Worm (Caenorhabditis elegans) whole organism, L3 larva: ENCODE results near the gene gst-34.

Source experiments
- ama-1 ChIP-seq: fragments of 150-350 bp; optimal IDR thresholded peaks from 2 replicates; lab custom pipeline; 2018
- ceh-82 ChIP-seq: fragments of 150-350 bp; optimal IDR thresholded peaks from 2 replicates; lab custom pipeline; 2014; ENCODE audit warnings: missing biosample characterization, missing genetic modification characterization
- ceh-9 ChIP-seq: sonication (generic microtip); optimal IDR thresholded peaks from 2 replicates; lab custom pipeline; 2018; ENCODE audit warnings: missing biosample characterization, missing genetic modification characterization
- egl-27 ChIP-seq: sonication (generic microtip); optimal IDR thresholded peaks from 4 replicates; lab custom pipeline; 2017; ENCODE audit warnings: missing biosample characterization, missing genetic modification reagents, missing genetic modification characterization
- mml-1 ChIP-seq: fragments of 150-350 bp; sonication (generic microtip); optimal IDR thresholded peaks from 3 replicates; lab custom pipeline; 2014; ENCODE audit warnings: missing biosample characterization, missing genetic modification characterization
- nhr-11 ChIP-seq: fragments of 150-350 bp; optimal IDR thresholded peaks from 2 replicates; lab custom pipeline; 2014; ENCODE audit warnings: missing biosample characterization, missing genetic modification characterization
- nhr-28 ChIP-seq: fragments of 150-350 bp; optimal IDR thresholded peaks from 2 replicates; lab custom pipeline; 2014; ENCODE audit warnings: missing biosample characterization, missing genetic modification characterization
- nhr-67 ChIP-seq: fragments of 150-350 bp; optimal IDR thresholded peaks from 2 replicates; lab custom pipeline; 2014; ENCODE audit warnings: missing biosample characterization, missing genetic modification characterization
- nhr-76 ChIP-seq: fragments of 150-350 bp; sonication (generic microtip); optimal IDR thresholded peaks from 5 replicates; lab custom pipeline; 2014; ENCODE audit warnings: missing biosample characterization, missing genetic modification characterization
- tbx-2 ChIP-seq: sonication (generic microtip); optimal IDR thresholded peaks from 2 replicates; lab custom pipeline; 2016; ENCODE audit warnings: mild to moderate bottlenecking, missing genetic modification characterization, missing compliant biosample characterization
- unc-62 ChIP-seq: fragments of 150-350 bp; sonication (generic microtip); optimal IDR thresholded peaks from 4 replicates; lab custom pipeline; 2014; ENCODE audit warnings: missing biosample characterization, missing genetic modification reagents, missing genetic modification characterization
- ztf-4 ChIP-seq: fragments of 150-350 bp; optimal IDR thresholded peaks from 2 replicates; lab custom pipeline; 2014; ENCODE audit warnings: missing biosample characterization, missing genetic modification characterization

DNA sequence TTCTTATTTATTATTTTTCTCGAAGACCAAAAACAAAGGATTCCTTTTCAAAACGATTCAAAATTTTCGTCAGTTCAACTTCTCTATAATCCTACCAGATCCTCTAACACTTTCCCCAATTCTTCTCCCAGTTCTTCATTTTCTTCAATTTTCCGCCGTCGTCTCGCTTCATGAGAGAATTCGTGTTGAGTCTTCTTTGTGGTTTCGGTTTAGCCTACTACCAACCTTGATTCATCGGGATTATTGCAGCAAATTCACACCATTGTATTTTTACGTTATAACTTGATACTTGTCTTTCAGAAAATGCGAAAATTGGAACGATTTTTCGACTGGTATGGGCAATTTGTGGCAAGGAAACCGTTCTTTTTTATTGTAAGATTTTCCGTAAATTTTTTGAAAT, 25.2 kb downstream of the gst-34 start, which contains the start of gene ptr-20:
- TF ChIP-seq nhr-11 (tag; lab: Kevin White, UChicago) (no peak), nhr-28 (tag; lab: Kevin White, UChicago) (no peak), ama-1 (lab: Kevin White, UChicago) (no peak), nhr-67 (no peak), tbx-2 (no peak), ztf-4 (tag; lab: Kevin White, UChicago) (no peak), ceh-82 (tag; lab: Kevin White, UChicago) (no peak), ceh-9 (tag; lab: Kevin White, UChicago) (no peak), egl-27 (no peak), nhr-76 (no peak), unc-62 (GFP tag; lab: Kevin White, UChicago) (no peak), mml-1 (tag; lab: Kevin White, UChicago) (no peak)
